Worm (Caenorhabditis elegans): Measurements from ENCODE around the gene tsen-54.

The tsen-54 gene

DNA sequence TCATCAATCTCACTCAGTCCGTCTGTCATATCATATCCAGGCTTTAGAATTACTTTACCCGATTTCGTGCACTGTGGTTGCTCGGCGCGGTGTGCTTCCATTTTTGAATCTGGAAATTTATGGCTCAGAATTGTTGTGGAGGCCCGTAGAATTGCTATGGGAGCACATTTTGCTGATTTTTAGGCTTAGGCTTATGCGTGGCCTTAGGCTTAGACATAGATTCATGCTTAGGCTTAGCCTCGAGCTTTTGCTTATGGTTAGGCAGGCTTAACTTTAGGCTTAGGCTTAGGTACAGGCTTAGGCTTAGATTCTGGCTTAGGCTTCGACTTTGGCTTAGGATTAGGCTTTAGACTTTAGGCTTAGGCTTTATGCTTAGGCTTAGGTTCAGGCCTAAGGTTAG lies 24.3 kb downstream of the tsen-54 start, which contains the start of gene Y76B12C.4:
Gene Y76B12C.4, minus strand, starts transcription at position 101 of the 400 bp plus-strand sequence.
- TF ChIP-seq elt-1 (tag; optimal IDR thresholded peaks at IDR 0.05; ENCODE audit: borderline replicate concordance, insufficient read depth) (no peak), lin-32 (GFP tag; optimal IDR thresholded peaks at IDR 0.05) (no peak), cnd-1 (tag; optimal IDR thresholded peaks at IDR 0.05) (no peak), unc-39 (tag; optimal IDR thresholded peaks at IDR 0.05) (no peak), sptf-1 (tag; optimal IDR thresholded peaks at IDR 0.05) (no peak), ham-2 (GFP tag; optimal IDR thresholded peaks at IDR 0.05) (no peak), nhr-237 (tag; optimal IDR thresholded peaks at IDR 0.05) (no peak), nhr-28 (tag; optimal IDR thresholded peaks at IDR 0.05) (no peak), M03D4.4 (tag; optimal IDR thresholded peaks at IDR 0.05) (no peak), ceh-83 (GFP tag; optimal IDR thresholded peaks at IDR 0.05) (no peak), lsy-2 (tag; optimal IDR thresholded peaks at IDR 0.05) (no peak), nhr-12 (tag; optimal IDR thresholded peaks at IDR 0.05) (no peak), ces-1 (GFP tag; optimal IDR thresholded peaks at IDR 0.05) (no peak), ztf-11 (tag; optimal IDR thresholded peaks at IDR 0.05) (no peak)

DNA sequence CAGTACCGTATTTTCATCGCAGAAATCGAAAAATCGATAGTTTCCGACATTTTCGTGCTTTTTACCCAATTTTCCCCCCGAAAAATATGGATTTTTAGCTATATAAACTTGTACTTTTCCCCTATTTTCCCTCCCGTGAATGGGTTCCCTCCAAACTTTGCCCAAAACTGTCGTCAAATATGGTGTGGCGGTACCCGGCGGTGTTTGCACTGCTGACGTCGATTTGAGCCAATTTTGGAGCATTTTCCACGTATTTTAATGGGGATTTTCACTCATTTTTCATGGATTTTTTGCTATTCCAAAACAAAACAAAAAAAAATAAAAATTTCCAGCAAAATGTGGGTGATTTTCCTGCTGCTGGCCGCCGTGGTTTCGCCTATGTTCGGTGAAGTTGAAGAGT lies 25.4 kb downstream of the tsen-54 start, which contains the start of gene Y76B12C.3:
Gene Y76B12C.3, plus strand, starts transcription at position 334 of the 400 bp plus-strand sequence.
- TF ChIP-seq unc-120 (tag; optimal IDR thresholded peaks at IDR 0.05; ENCODE audit: poor library complexity, severe bottlenecking) (peak; percentile 21), lsy-2 (tag; optimal IDR thresholded peaks at IDR 0.05) (no peak)

DNA sequence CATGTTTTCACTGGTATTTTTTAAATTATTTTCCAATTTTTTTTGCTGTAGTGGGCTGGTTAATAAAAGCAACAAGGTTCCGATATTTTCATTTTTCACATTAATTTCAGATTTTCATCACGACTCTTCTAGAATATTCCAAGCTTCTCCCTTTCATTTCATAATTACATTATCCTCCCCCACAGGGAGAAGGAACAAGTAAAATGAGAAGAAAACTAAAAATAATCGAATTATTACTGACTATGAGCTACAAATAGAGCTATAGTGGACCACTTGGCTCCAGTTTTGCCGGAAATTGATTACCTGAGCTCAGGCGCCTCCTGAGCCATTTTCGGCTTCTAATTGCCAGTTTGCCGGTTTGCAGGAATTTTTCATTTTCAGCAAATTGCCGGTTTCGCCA lies 27.6 kb downstream of the tsen-54 start:
- TF ChIP-seq hlh-1 (tag; optimal IDR thresholded peaks at IDR 0.05), result no peak
- TF ChIP-seq ces-1 (GFP tag; optimal IDR thresholded peaks at IDR 0.05), result peak; percentile 61

DNA sequence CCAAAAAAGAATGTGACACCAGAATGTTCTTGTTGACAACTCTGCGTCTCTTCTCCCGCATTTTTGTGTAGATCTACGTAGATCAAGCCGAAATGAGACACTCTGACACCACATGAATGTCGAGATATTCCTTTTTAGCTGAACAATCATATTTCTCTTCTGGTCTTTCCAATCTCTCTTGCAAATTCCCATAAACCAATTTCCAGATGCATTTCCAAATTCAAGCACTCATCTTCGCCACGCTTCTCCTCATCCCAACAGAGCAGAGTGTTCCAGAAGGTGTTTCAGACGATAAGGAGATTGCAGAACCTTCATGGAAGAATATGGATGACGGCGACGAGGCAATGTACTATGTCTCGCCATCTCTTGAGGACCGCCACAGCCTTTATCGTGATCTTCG lies 31.8 kb downstream of the tsen-54 start, which contains the start of gene Y76B12C.8:
Gene Y76B12C.8, plus strand, starts transcription at position 207 of the 400 bp plus-strand sequence.
- TF ChIP-seq nhr-76 (tag; optimal IDR thresholded peaks at IDR 0.05) (no peak), zip-8 (tag; optimal IDR thresholded peaks at IDR 0.05) (no peak), lin-32 (GFP tag; optimal IDR thresholded peaks at IDR 0.05) (no peak)

DNA sequence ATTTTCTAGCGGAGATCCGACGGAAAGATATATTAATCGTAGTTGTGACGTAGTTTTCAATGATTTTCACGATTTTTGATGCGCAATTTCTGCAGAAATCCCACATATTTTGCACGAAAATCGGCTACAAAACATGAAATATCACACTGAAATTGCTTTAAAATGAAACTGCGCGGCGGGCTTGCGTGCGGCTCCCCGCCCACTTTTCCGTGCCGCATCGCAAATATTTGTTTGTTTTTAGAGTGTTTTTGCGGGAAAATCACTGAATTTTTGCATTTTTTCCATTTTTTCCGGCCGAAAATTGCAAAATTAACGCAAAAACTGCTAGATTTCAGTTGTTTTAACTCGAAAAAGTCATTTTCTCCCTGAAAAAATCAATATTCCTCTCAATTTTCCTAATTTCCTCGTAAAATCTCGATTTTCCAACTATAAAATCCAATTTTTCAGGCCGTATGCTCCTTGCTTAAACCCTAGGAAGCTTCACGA lies 33.0 kb downstream of the tsen-54 start, which contains the start of gene Y76B12C.6:
Gene Y76B12C.6, plus strand, starts transcription at position 436 of the 486 bp plus-strand sequence.
- TF ChIP-seq unc-120 (tag; optimal IDR thresholded peaks at IDR 0.05; ENCODE audit: poor library complexity, severe bottlenecking) (peak; percentile 34), flh-1 (GFP tag; optimal IDR thresholded peaks at IDR 0.05) (no peak), nhr-237 (tag; optimal IDR thresholded peaks at IDR 0.05) (no peak), unc-39 (tag; optimal IDR thresholded peaks at IDR 0.05) (no peak), mls-2 (tag; optimal IDR thresholded peaks at IDR 0.05) (peak; percentile 77), sem-2 (GFP tag; optimal IDR thresholded peaks at IDR 0.05) (peak; percentile 40), hlh-1 (tag; optimal IDR thresholded peaks at IDR 0.05) (no peak), ceh-39 (tag; optimal IDR thresholded peaks at IDR 0.05) (no peak), sptf-1 (tag; optimal IDR thresholded peaks at IDR 0.05) (peak; percentile 82), zip-8 (tag; optimal IDR thresholded peaks at IDR 0.05) (no peak), mab-5 (tag; optimal IDR thresholded peaks at IDR 0.05) (no peak), nhr-76 (tag; optimal IDR thresholded peaks at IDR 0.05) (no peak), lin-32 (GFP tag; optimal IDR thresholded peaks at IDR 0.05) (peak; percentile 43), unc-62 (GFP tag; optimal IDR thresholded peaks at IDR 0.05) (peak; percentile 8), ceh-83 (GFP tag; optimal IDR thresholded peaks at IDR 0.05) (no peak), tbx-8 (GFP tag; optimal IDR thresholded peaks at IDR 0.05) (peak; percentile 8), nhr-12 (tag; optimal IDR thresholded peaks at IDR 0.05) (no peak), ham-2 (GFP tag; optimal IDR thresholded peaks at IDR 0.05) (peak; percentile 32), elt-3 (tag; optimal IDR thresholded peaks at IDR 0.05) (no peak), mep-1 (tag; optimal IDR thresholded peaks at IDR 0.05) (peak; percentile 55), nhr-28 (tag; optimal IDR thresholded peaks at IDR 0.05) (no peak), nhr-2 (tag; optimal IDR thresholded peaks at IDR 0.05) (no peak), snpc-4 (tag; optimal IDR thresholded peaks at IDR 0.05) (no peak), drap-1 (GFP tag; optimal IDR thresholded peaks at IDR 0.05) (peak; percentile 69), M03D4.4 (tag; optimal IDR thresholded peaks at IDR 0.05) (peak; percentile 80), lin-13 (tag; optimal IDR thresholded peaks at IDR 0.05) (peak; percentile 0), pha-4 (tag; optimal IDR thresholded peaks at IDR 0.05) (peak; percentile 1), blmp-1 (tag; optimal IDR thresholded peaks at IDR 0.05) (peak; percentile 4), ces-1 (GFP tag; optimal IDR thresholded peaks at IDR 0.05) (peak; percentile 15), lsy-2 (tag; optimal IDR thresholded peaks at IDR 0.05) (no peak), cnd-1 (tag; optimal IDR thresholded peaks at IDR 0.05) (peak; percentile 22), ztf-11 (tag; optimal IDR thresholded peaks at IDR 0.05) (no peak), bed-3 (GFP tag; optimal IDR thresholded peaks at IDR 0.05) (peak; percentile 29), ceh-43 (GFP tag; optimal IDR thresholded peaks at IDR 0.05) (peak; percentile 57), elt-1 (tag; optimal IDR thresholded peaks at IDR 0.05; ENCODE audit: borderline replicate concordance, insufficient read depth) (no peak)

Data from whole organism, mixed stage, embryonic.